Fruit fly (Drosophila melanogaster) whole organism, prepupa: ENCODE measurements around the gene CG15418.
A peak's percentile ranks its signal among the peaks of the same experiment; 100 is the strongest.

ENCODE experiments used
- Blimp-1 ChIP-seq: fragments of 200-800 bp; sonication (Bioruptor generic); optimal IDR thresholded peaks from 3 replicates; lab custom pipeline; 2017; ENCODE audit warnings: missing biosample characterization, missing genetic modification characterization, mild to moderate bottlenecking, moderate library complexity, missing genetic modification reagents
- CG10669 ChIP-seq: fragments of 200-800 bp; sonication (Bioruptor generic); optimal IDR thresholded peaks from 3 replicates; lab custom pipeline; 2018; ENCODE audit warnings: missing biosample characterization, mild to moderate bottlenecking, missing genetic modification characterization, moderate library complexity
- CG11294 ChIP-seq: fragments of 200-800 bp; sonication (Bioruptor generic); IDR thresholded peaks from 2 replicates; pipeline ENCODE4 v1.3.6; 2022; ENCODE audit warnings: missing biosample characterization, missing genetic modification characterization
- CG11762 ChIP-seq: fragments of 200-800 bp; sonication (Bioruptor generic); optimal IDR thresholded peaks from 3 replicates; lab custom pipeline; 2016; ENCODE audit warnings: missing biosample characterization, missing genetic modification characterization; ENCODE audit not compliant: insufficient read depth
- CG11902 ChIP-seq: fragments of 200-800 bp; sonication (Bioruptor generic); optimal IDR thresholded peaks from 3 replicates; lab custom pipeline; 2016; ENCODE audit warnings: missing biosample characterization, missing genetic modification characterization
- CG15336 ChIP-seq: fragments of 200-800 bp; sonication (Bioruptor generic); IDR thresholded peaks from 2 replicates; pipeline ENCODE4 v1.3.6; 2022; ENCODE audit warnings: missing biosample characterization, missing genetic modification characterization
- CG1621 ChIP-seq: fragments of 200-800 bp; sonication (Bioruptor generic); optimal IDR thresholded peaks from 3 replicates; lab custom pipeline; 2018; ENCODE audit warnings: missing biosample characterization, mild to moderate bottlenecking, missing genetic modification characterization
- CG3032 ChIP-seq: fragments of 200-800 bp; optimal IDR thresholded peaks from 2 replicates; lab custom pipeline; 2019; ENCODE audit warnings: missing biosample characterization, mild to moderate bottlenecking, missing genetic modification characterization, moderate library complexity
- CG31627 ChIP-seq: fragments of 200-800 bp; sonication (Bioruptor generic); optimal IDR thresholded peaks from 3 replicates; lab custom pipeline; 2016; ENCODE audit warnings: missing biosample characterization, missing genetic modification characterization
- CG32006 ChIP-seq: fragments of 200-800 bp; sonication (Bioruptor generic); optimal IDR thresholded peaks from 3 replicates; lab custom pipeline; 2017; ENCODE audit warnings: missing biosample characterization, mild to moderate bottlenecking, missing genetic modification characterization
- CG3919 ChIP-seq: fragments of 200-800 bp; sonication (Bioruptor generic); optimal IDR thresholded peaks from 3 replicates; lab custom pipeline; 2016; ENCODE audit warnings: missing biosample characterization, missing genetic modification characterization
- CG4318 ChIP-seq: fragments of 200-800 bp; sonication (Bioruptor generic); optimal IDR thresholded peaks from 3 replicates; lab custom pipeline; 2017; ENCODE audit warnings: missing biosample characterization, mild to moderate bottlenecking, missing genetic modification characterization
- CG6276 ChIP-seq: fragments of 200-800 bp; sonication (Bioruptor generic); optimal IDR thresholded peaks from 2 replicates; lab custom pipeline; 2017; ENCODE audit warnings: missing biosample characterization, mild to moderate bottlenecking, missing genetic modification characterization
- CG6808 ChIP-seq: fragments of 200-800 bp; sonication (Bioruptor generic); optimal IDR thresholded peaks from 3 replicates; lab custom pipeline; 2017; ENCODE audit warnings: missing biosample characterization, missing genetic modification characterization, mild to moderate bottlenecking, moderate library complexity, missing genetic modification reagents
- CG6854 ChIP-seq: fragments of 200-800 bp; sonication (Bioruptor generic); optimal IDR thresholded peaks from 2 replicates; lab custom pipeline; 2017; ENCODE audit warnings: missing biosample characterization, mild to moderate bottlenecking, missing genetic modification characterization
- CG7368 ChIP-seq: fragments of 200-800 bp; sonication (Bioruptor generic); optimal IDR thresholded peaks from 3 replicates; lab custom pipeline; 2016; ENCODE audit warnings: missing biosample characterization, missing genetic modification characterization
- CG8119 ChIP-seq: fragments of 200-800 bp; sonication (Bioruptor generic); IDR thresholded peaks from 3 replicates; pipeline ENCODE4 v1.3.6; 2022; ENCODE audit warnings: missing biosample characterization, missing genetic modification characterization
- CG8319 ChIP-seq: fragments of 200-800 bp; sonication (Bioruptor generic); optimal IDR thresholded peaks from 3 replicates; lab custom pipeline; 2016; ENCODE audit warnings: missing biosample characterization, missing genetic modification characterization
- CG8632 ChIP-seq: fragments of 200-800 bp; sonication (Bioruptor generic); optimal IDR thresholded peaks from 3 replicates; lab custom pipeline; 2016; ENCODE audit warnings: missing biosample characterization, missing genetic modification characterization
- CG9139 ChIP-seq: fragments of 200-800 bp; sonication (Bioruptor generic); optimal IDR thresholded peaks from 3 replicates; lab custom pipeline; 2017; ENCODE audit warnings: missing biosample characterization, mild to moderate bottlenecking, missing genetic modification characterization
- Eip78C ChIP-seq: fragments of 200-800 bp; sonication (Bioruptor generic); peaks from one replicate; lab custom pipeline; 2016; ENCODE audit warnings: missing biosample characterization, missing genetic modification characterization
- Eip93F ChIP-seq: fragments of 200-800 bp; sonication (Bioruptor generic); optimal IDR thresholded peaks from 2 replicates; lab custom pipeline; 2016; ENCODE audit warnings: missing biosample characterization, mild to moderate bottlenecking, missing genetic modification characterization
- Ets21C ChIP-seq: fragments of 200-800 bp; sonication (Bioruptor generic); optimal IDR thresholded peaks from 3 replicates; lab custom pipeline; 2016; ENCODE audit warnings: missing biosample characterization, missing genetic modification characterization
- Gug ChIP-seq: fragments of 200-800 bp; sonication (Bioruptor generic); IDR thresholded peaks from 2 replicates; pipeline ENCODE4 v1.3.6; 2022; ENCODE audit warnings: missing biosample characterization, missing genetic modification characterization
- Hr4 ChIP-seq: fragments of 200-800 bp; sonication (Bioruptor generic); optimal IDR thresholded peaks from 3 replicates; lab custom pipeline; 2016; ENCODE audit warnings: missing biosample characterization, missing genetic modification characterization
- Lpt ChIP-seq: fragments of 200-800 bp; sonication (Bioruptor generic); optimal IDR thresholded peaks from 3 replicates; lab custom pipeline; 2016; ENCODE audit warnings: missing biosample characterization, missing genetic modification characterization
- Met ChIP-seq: fragments of 200-800 bp; sonication (Bioruptor generic); optimal IDR thresholded peaks from 3 replicates; lab custom pipeline; 2016; ENCODE audit warnings: missing biosample characterization, missing genetic modification characterization
- OdsH ChIP-seq: fragments of 200-800 bp; sonication (Bioruptor generic); optimal IDR thresholded peaks from 3 replicates; lab custom pipeline; 2016; ENCODE audit warnings: missing biosample characterization, missing genetic modification characterization
- Smox ChIP-seq: fragments of 200-800 bp; sonication (Bioruptor generic); optimal IDR thresholded peaks from 3 replicates; lab custom pipeline; 2016; ENCODE audit warnings: missing biosample characterization, missing genetic modification characterization
- Sox14 ChIP-seq: fragments of 200-800 bp; sonication (Bioruptor generic); optimal IDR thresholded peaks from 3 replicates; lab custom pipeline; 2016; ENCODE audit warnings: missing biosample characterization, missing genetic modification characterization
- Sox15 ChIP-seq: fragments of 200-800 bp; sonication (Bioruptor generic); optimal IDR thresholded peaks from 3 replicates; lab custom pipeline; 2016; ENCODE audit warnings: missing biosample characterization, missing genetic modification characterization
- achi ChIP-seq: fragments of 200-800 bp; sonication (Bioruptor generic); optimal IDR thresholded peaks from 3 replicates; lab custom pipeline; 2016; ENCODE audit warnings: missing biosample characterization, missing genetic modification characterization
- acj6 ChIP-seq: fragments of 200-800 bp; sonication (Bioruptor generic); optimal IDR thresholded peaks from 3 replicates; lab custom pipeline; 2016; ENCODE audit warnings: missing biosample characterization, missing genetic modification characterization
- cyc ChIP-seq: fragments of 200-800 bp; sonication (Bioruptor generic); optimal IDR thresholded peaks from 3 replicates; lab custom pipeline; 2016; ENCODE audit warnings: missing biosample characterization, missing genetic modification characterization
- dsx ChIP-seq: fragments of 200-800 bp; optimal IDR thresholded peaks from 3 replicates; lab custom pipeline; 2019; ENCODE audit warnings: missing biosample characterization, mild to moderate bottlenecking, missing genetic modification characterization, moderate library complexity; ENCODE audit not compliant: poor library complexity, severe bottlenecking
- eg ChIP-seq: fragments of 200-800 bp; sonication (Bioruptor generic); IDR thresholded peaks from 3 replicates; pipeline ENCODE4 v1.3.6; 2022; ENCODE audit warnings: missing biosample characterization, missing genetic modification characterization
- esn ChIP-seq: fragments of 200-800 bp; sonication (Bioruptor generic); optimal IDR thresholded peaks from 2 replicates; lab custom pipeline; 2016; ENCODE audit warnings: missing biosample characterization, mild to moderate bottlenecking, missing genetic modification characterization, moderate library complexity
- fd59A ChIP-seq: fragments of 200-800 bp; sonication (Bioruptor generic); optimal IDR thresholded peaks from 2 replicates; lab custom pipeline; 2017; ENCODE audit warnings: missing biosample characterization, mild to moderate bottlenecking, missing genetic modification characterization, missing genetic modification reagents
- fd85E ChIP-seq: fragments of 200-800 bp; sonication (Bioruptor generic); optimal IDR thresholded peaks from 3 replicates; lab custom pipeline; 2016; ENCODE audit warnings: missing biosample characterization, missing genetic modification characterization
- fkh ChIP-seq: fragments of 200-800 bp; sonication (Bioruptor generic); optimal IDR thresholded peaks from 3 replicates; lab custom pipeline; 2017; ENCODE audit warnings: missing biosample characterization, mild to moderate bottlenecking, missing genetic modification characterization, moderate library complexity
- lz ChIP-seq: fragments of 200-800 bp; sonication (Bioruptor generic); optimal IDR thresholded peaks from 3 replicates; lab custom pipeline; 2016; ENCODE audit warnings: missing biosample characterization, missing genetic modification characterization
- spab ChIP-seq: fragments of 200-800 bp; sonication (Bioruptor generic); optimal IDR thresholded peaks from 2 replicates; lab custom pipeline; 2017; ENCODE audit warnings: missing biosample characterization, mild to moderate bottlenecking, missing genetic modification characterization, missing genetic modification reagents
- ss ChIP-seq, 2 experiments: fragments of 200-800 bp; sonication (Bioruptor generic); optimal IDR thresholded peaks; 2 replicates in 1 of 2; 3 replicates in 1 of 2; lab custom pipeline; 2017 to 2018; ENCODE audit warnings: mild to moderate bottlenecking in 2 of 2, missing biosample characterization in 2 of 2, missing genetic modification characterization in 2 of 2, moderate library complexity in 1 of 2
- topi ChIP-seq: fragments of 200-800 bp; sonication (Bioruptor generic); optimal IDR thresholded peaks from 3 replicates; lab custom pipeline; 2016; ENCODE audit warnings: missing biosample characterization, missing genetic modification characterization
- vri ChIP-seq: fragments of 200-800 bp; sonication (Bioruptor generic); optimal IDR thresholded peaks from 3 replicates; lab custom pipeline; 2016; ENCODE audit warnings: missing biosample characterization, mild to moderate bottlenecking, missing genetic modification characterization

Gene CG15418

DNA sequence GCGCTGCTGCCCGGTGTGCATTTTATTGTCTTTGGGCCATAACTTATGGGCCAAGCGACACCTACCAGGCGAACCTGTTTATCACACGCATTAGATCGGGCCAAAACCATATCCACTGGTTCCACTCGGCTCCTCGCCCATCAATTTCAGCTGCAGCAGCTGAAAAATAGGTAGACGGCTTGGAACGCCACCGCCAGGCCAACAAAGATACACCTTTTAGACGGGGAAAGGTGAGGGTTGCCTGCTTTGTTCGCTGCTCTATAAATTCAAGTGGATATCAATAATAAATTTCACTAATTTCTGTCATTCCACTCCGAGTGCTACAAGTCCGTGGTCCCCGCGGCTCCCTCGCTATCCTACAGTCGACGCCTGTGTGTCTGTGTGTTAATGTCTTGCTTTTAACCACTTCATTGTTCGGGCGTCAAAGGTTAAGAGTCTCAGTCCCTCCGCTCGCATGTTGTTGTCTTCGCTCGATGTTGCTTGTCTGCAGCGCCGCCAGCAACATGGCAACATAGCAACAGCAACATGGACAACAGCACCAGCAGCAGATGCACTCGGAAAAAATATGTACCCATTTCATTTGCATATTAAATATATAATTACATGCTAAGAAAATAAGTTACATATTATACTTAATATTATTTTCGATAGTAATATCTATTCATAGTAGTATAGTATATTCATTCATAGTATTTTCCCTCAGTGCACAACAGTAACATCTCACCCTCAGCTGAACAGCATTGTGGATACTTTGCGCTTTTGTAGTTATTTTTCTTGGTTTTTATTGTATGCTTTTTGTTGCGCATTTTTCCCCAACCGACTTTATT is 33.4 kb downstream of the CG15418 start (continued):
- no peak for TF ChIP-seq fkh (GFP tag; lab: Kevin White, UChicago)
- TF ChIP-seq CG11902 = peak; percentile 20
- TF ChIP-seq Met (GFP tag; lab: Kevin White, UChicago) = peak; percentile 33
- TF ChIP-seq CG11294 (GFP tag; lab: Robert Waterston, UW) = 0 out of 2 replicates have a peak, but pooled peaks have one; percentile 18
- peak; percentile 72 for TF ChIP-seq OdsH (GFP tag; lab: Kevin White, UChicago)
- TF ChIP-seq CG15336 = peak; percentile 70
- peak; percentile 1 for TF ChIP-seq Sox14 (GFP tag; lab: Kevin White, UChicago)
- TF ChIP-seq Smox (GFP tag; lab: Kevin White, UChicago) = peak; percentile 4
- TF ChIP-seq CG3919 (GFP tag; lab: Kevin White, UChicago) = peak; percentile 73
- TF ChIP-seq CG1621 (tag; lab: Kevin White, UChicago) = peak; percentile 65
- peak; percentile 65 for TF ChIP-seq CG32006 (GFP tag; lab: Kevin White, UChicago)
- peak; percentile 77 for TF ChIP-seq CG10669 (GFP tag; lab: Kevin White, UChicago)
- TF ChIP-seq Eip93F (GFP tag; lab: Kevin White, UChicago) = no peak
- no peak for TF ChIP-seq Ets21C (GFP tag; lab: Kevin White, UChicago)
- peak; percentile 67 for TF ChIP-seq CG8632 (GFP tag; lab: Kevin White, UChicago)
- peak; percentile 7 for TF ChIP-seq Sox15 (GFP tag; lab: Kevin White, UChicago)
- peak; percentile 41 for TF ChIP-seq CG6854
- peak; percentile 37 for TF ChIP-seq CG6276 (GFP tag; lab: Kevin White, UChicago)
- TF ChIP-seq CG7368 (GFP tag; lab: Kevin White, UChicago) = peak; percentile 25
- peak; percentile 19 for TF ChIP-seq topi
- no peak for TF ChIP-seq fd85E (GFP tag; lab: Kevin White, UChicago)
- TF ChIP-seq lz (GFP tag; lab: Kevin White, UChicago) = no peak
- TF ChIP-seq CG9139 (GFP tag; lab: Kevin White, UChicago) = peak; percentile 73

DNA sequence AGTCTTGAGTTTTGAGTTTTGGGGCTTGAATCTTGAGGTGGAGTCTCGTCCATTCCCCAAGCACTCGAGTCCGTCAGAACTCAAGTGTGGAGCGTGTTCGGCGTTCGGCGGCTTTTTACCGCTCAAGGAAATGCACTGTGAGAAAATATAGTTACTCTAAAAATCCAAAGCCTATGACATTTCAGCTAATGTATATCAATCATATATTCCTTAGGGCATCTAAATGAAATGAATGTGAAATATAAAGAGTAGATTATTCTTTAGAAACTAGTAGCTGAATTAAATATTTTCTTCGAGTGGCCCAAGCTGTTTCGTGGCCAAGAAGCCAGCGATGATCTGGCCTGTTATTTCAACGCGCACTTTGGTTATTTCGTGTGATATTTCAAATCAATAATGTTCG is 34.2 kb downstream of the CG15418 start:
- TF ChIP-seq Ets21C (GFP tag; lab: Kevin White, UChicago) = peak; percentile 26
- no peak for TF ChIP-seq CG6808 (GFP tag; lab: Kevin White, UChicago)
- no peak for TF ChIP-seq dsx (GFP tag; lab: Kevin White, UChicago)
- peak; percentile 44 for TF ChIP-seq CG15336
- no peak for TF ChIP-seq CG11902
- TF ChIP-seq CG4318 (GFP tag; lab: Kevin White, UChicago) = no peak
- no peak for TF ChIP-seq CG3032
- no peak for TF ChIP-seq CG10669 (GFP tag; lab: Kevin White, UChicago)
- no peak for TF ChIP-seq Blimp-1 (GFP tag; lab: Kevin White, UChicago)
- TF ChIP-seq Sox14 (GFP tag; lab: Kevin White, UChicago) = peak; percentile 2
- TF ChIP-seq topi = peak; percentile 53
- TF ChIP-seq Smox (GFP tag; lab: Kevin White, UChicago) = peak; percentile 35
- TF ChIP-seq CG7368 (GFP tag; lab: Kevin White, UChicago) = no peak
- no peak for TF ChIP-seq fd85E (GFP tag; lab: Kevin White, UChicago)
- TF ChIP-seq Lpt (GFP tag; lab: Kevin White, UChicago) = no peak
- TF ChIP-seq achi (GFP tag; lab: Kevin White, UChicago) = peak; percentile 16
- peak; percentile 45 for TF ChIP-seq CG31627
- TF ChIP-seq fd59A (GFP tag; lab: Kevin White, UChicago) = no peak
- TF ChIP-seq CG11762 (GFP tag; lab: Kevin White, UChicago) = no peak
- TF ChIP-seq esn (GFP tag; lab: Kevin White, UChicago) = peak; percentile 58
- no peak for TF ChIP-seq CG32006 (GFP tag; lab: Kevin White, UChicago)
- 0 out of 2 replicates have a peak, but pooled peaks have one; percentile 12 for TF ChIP-seq Gug
- no peak for TF ChIP-seq acj6 (GFP tag; lab: Kevin White, UChicago)
- TF ChIP-seq Eip93F (GFP tag; lab: Kevin White, UChicago) = no peak
- no peak for TF ChIP-seq CG6854
- TF ChIP-seq vri (GFP tag; lab: Kevin White, UChicago) = peak; percentile 41
- TF ChIP-seq lz (GFP tag; lab: Kevin White, UChicago) = peak; percentile 43
- no peak for TF ChIP-seq CG8119 (GFP tag; lab: Robert Waterston, UW)
- TF ChIP-seq CG8319 (GFP tag; lab: Kevin White, UChicago) = no peak
- TF ChIP-seq spab (GFP tag; lab: Kevin White, UChicago) = no peak
- no peak for TF ChIP-seq CG6276 (GFP tag; lab: Kevin White, UChicago)
- TF ChIP-seq cyc (GFP tag; lab: Kevin White, UChicago) = peak; percentile 51
- TF ChIP-seq Hr4 = no peak
- TF ChIP-seq ss (GFP tag; optimal IDR thresholded peaks at IDR 0.05; lab: Kevin White, UChicago) = no peak
- peak; percentile 51 for TF ChIP-seq Eip78C (GFP tag; lab: Kevin White, UChicago)
- no peak for TF ChIP-seq CG1621 (tag; lab: Kevin White, UChicago)
- TF ChIP-seq eg (GFP tag; lab: Robert Waterston, UW) = no peak
